Fruit fly (Drosophila melanogaster): Measurements from ENCODE around the gene CalpC.
A peak's percentile ranks its signal among the peaks of the same experiment; 100 is the strongest.

Gene CalpC

DNA sequence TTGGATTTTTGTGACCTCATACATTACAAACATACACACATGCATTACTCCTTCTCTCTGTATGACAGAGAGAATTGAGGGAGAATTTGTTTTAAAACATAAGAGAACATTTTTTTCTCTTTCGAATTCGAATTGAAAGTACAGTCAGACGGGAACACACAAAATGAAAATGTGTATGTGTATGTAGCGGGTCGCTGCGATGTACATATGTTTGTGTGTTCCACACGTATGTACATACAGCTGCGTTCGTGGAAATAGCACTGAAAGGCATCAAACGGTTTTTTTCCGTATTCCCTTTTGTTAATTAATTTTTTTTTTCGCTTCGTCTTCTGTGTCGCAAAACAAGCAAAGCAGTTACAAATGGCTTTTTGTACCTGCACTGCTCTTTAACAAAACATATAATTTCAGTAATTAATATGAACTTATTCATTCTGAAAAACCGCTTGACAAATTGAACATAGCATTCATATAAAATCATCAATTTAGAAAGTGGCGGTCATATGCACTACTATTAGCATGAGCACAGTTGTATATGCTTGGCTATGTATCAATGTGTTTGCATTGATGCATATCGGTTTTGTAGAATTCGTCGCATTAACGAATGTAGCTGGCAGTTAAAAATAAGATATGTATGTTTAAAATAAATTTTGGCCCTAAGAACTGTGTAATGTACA lies 7.2 kb downstream of the CalpC start (continued):
- peak; percentile 93 for TF ChIP-seq Spps (tag; optimal IDR thresholded peaks at IDR 0.05)
- TF ChIP-seq Side (GFP tag; optimal IDR thresholded peaks at IDR 0.05) = peak; percentile 96
- TF ChIP-seq Dek (tag; optimal IDR thresholded peaks at IDR 0.05) = peak; percentile 96
- peak; percentile 96 for TF ChIP-seq CG33557 (GFP tag; optimal IDR thresholded peaks at IDR 0.05)
- TF ChIP-seq CG8089 (GFP tag; optimal IDR thresholded peaks at IDR 0.05) = peak; percentile 90
- peak; percentile 98 for TF ChIP-seq Oli (tag; optimal IDR thresholded peaks at IDR 0.05)
- TF ChIP-seq H15 (GFP tag; IDR thresholded peaks at IDR 0.05) = peak; percentile 86
- peak; percentile 89; the same call in 2 of the 3 replicates for TF ChIP-seq otp (GFP tag; IDR thresholded peaks at IDR 0.05)
- TF ChIP-seq Kr (GFP tag; optimal IDR thresholded peaks at IDR 0.05) = peak; percentile 62
- TF ChIP-seq CG4424 (GFP tag; optimal IDR thresholded peaks at IDR 0.05) = peak; percentile 93
- TF ChIP-seq CG6765 (GFP tag; optimal IDR thresholded peaks at IDR 0.05) = peak; percentile 94
- TF ChIP-seq CG8388 (GFP tag; optimal IDR thresholded peaks at IDR 0.05) = peak; percentile 96
- TF ChIP-seq CG3847 (GFP tag; IDR thresholded peaks at IDR 0.05) = peak; percentile 93
- peak; percentile 83 for TF ChIP-seq CG10565 (GFP tag; optimal IDR thresholded peaks at IDR 0.05)
- peak; percentile 89 for TF ChIP-seq CG8359 (GFP tag; optimal IDR thresholded peaks at IDR 0.05; ENCODE audit: borderline replicate concordance)
- peak; percentile 63 for TF ChIP-seq pfk (GFP tag; optimal IDR thresholded peaks at IDR 0.05)
- TF ChIP-seq CG32532 (GFP tag; IDR thresholded peaks at IDR 0.05) = peak; percentile 90
- TF ChIP-seq so (GFP tag; IDR thresholded peaks at IDR 0.05) = peak; percentile 94
- peak; percentile 86 for TF ChIP-seq jigr1 (GFP tag; IDR thresholded peaks at IDR 0.05)
- TF ChIP-seq btn (GFP tag; optimal IDR thresholded peaks at IDR 0.05) = peak; percentile 92
- peak; percentile 11 for TF ChIP-seq Dp (GFP tag; optimal IDR thresholded peaks at IDR 0.05)
- TF ChIP-seq CG6689 (GFP tag; IDR thresholded peaks at IDR 0.05) = peak; percentile 88
- TF ChIP-seq phol (tag; optimal IDR thresholded peaks at IDR 0.05) = peak; percentile 97
- peak; percentile 91 for TF ChIP-seq CG1602 (GFP tag; optimal IDR thresholded peaks at IDR 0.05)
- TF ChIP-seq CG17359 (tag; optimal IDR thresholded peaks at IDR 0.05) = peak; percentile 95
- TF ChIP-seq knrl (GFP tag; IDR thresholded peaks at IDR 0.05; ENCODE audit: partially characterized antibody) = no peak
- TF ChIP-seq CG2129 (GFP tag; IDR thresholded peaks at IDR 0.05; ENCODE audit: partially characterized antibody) = no peak
- peak; percentile 92 for TF ChIP-seq ara (GFP tag; IDR thresholded peaks at IDR 0.05)
- TF ChIP-seq Asciz (GFP tag; optimal IDR thresholded peaks at IDR 0.05) = peak; percentile 94
- TF ChIP-seq CG3726 (GFP tag; IDR thresholded peaks at IDR 0.05) = no peak; the same call in 2 of the 3 replicates
- peak; percentile 96 for TF ChIP-seq dmrt11E (tag; optimal IDR thresholded peaks at IDR 0.05)
- TF ChIP-seq prd (optimal IDR thresholded peaks at IDR 0.05) = no peak
- peak; percentile 94 for TF ChIP-seq prd (GFP tag; IDR thresholded peaks at IDR 0.05)
- peak; percentile 90 for TF ChIP-seq Bteb2 (GFP tag; optimal IDR thresholded peaks at IDR 0.05)
- TF ChIP-seq CG11695 (GFP tag; IDR thresholded peaks at IDR 0.05) = peak; percentile 97
- peak; percentile 98 for TF ChIP-seq CG34376 (GFP tag; optimal IDR thresholded peaks at IDR 0.05)
- TF ChIP-seq sd (tag; optimal IDR thresholded peaks at IDR 0.05) = peak; percentile 90
- peak; percentile 91 for TF ChIP-seq chm (GFP tag; IDR thresholded peaks at IDR 0.05)
- peak; percentile 82 for TF ChIP-seq CG17186 (GFP tag; optimal IDR thresholded peaks at IDR 0.05)
- peak; percentile 95 for TF ChIP-seq CG15601 (tag; optimal IDR thresholded peaks at IDR 0.05)
- TF ChIP-seq CG3407 (GFP tag; optimal IDR thresholded peaks at IDR 0.05) = peak; percentile 93
- TF ChIP-seq fd102C (GFP tag; optimal IDR thresholded peaks at IDR 0.05) = peak; percentile 65
- no peak; the same call in 1 of the 2 replicates for TF ChIP-seq CG43689 (GFP tag; IDR thresholded peaks at IDR 0.05)
- TF ChIP-seq zf30C (GFP tag; optimal IDR thresholded peaks at IDR 0.05) = peak; percentile 18
- no peak for TF ChIP-seq D (optimal IDR thresholded peaks at IDR 0.05)
- peak; percentile 96 for TF ChIP-seq D (GFP tag; optimal IDR thresholded peaks at IDR 0.05)
- peak; percentile 96 for TF ChIP-seq CG16863 (GFP tag; optimal IDR thresholded peaks at IDR 0.05)
- TF ChIP-seq CG4730 (GFP tag; IDR thresholded peaks at IDR 0.05) = peak; percentile 82
- TF ChIP-seq slp2 (GFP tag; optimal IDR thresholded peaks at IDR 0.05) = peak; percentile 95
- TF ChIP-seq emc (GFP tag; optimal IDR thresholded peaks at IDR 0.05) = peak; percentile 90
